Worm (Caenorhabditis elegans) whole organism, L1 larva: ENCODE data around the gene mod-1.

ENCODE experiments used
- Y116A8C.19 ChIP-seq: sonication (generic microtip); optimal IDR thresholded peaks from 2 replicates; lab custom pipeline; 2016; ENCODE audit warnings: missing compliant biosample characterization, missing genetic modification characterization, borderline replicate concordance
- aha-1 ChIP-seq: fragments of 150-350 bp; optimal IDR thresholded peaks from 2 replicates; lab custom pipeline; 2014; ENCODE audit warnings: missing biosample characterization, missing genetic modification characterization
- ama-1 ChIP-seq: fragments of 150-350 bp; optimal IDR thresholded peaks from 2 replicates; lab custom pipeline; 2014
- ceh-63 ChIP-seq: fragments of 200-800 bp; sonication (Bioruptor generic); optimal IDR thresholded peaks from 2 replicates; lab custom pipeline; 2018; ENCODE audit warnings: mild to moderate bottlenecking, missing genetic modification characterization, missing compliant biosample characterization
- ceh-88 ChIP-seq: fragments of 200-800 bp; sonication (Bioruptor generic); IDR thresholded peaks from 2 replicates; pipeline ENCODE4 v1.3.6; 2022; ENCODE audit warnings: missing genetic modification characterization, missing compliant biosample characterization
- ceh-90 ChIP-seq: sonication (generic microtip); optimal IDR thresholded peaks from 2 replicates; lab custom pipeline; 2016; ENCODE audit warnings: missing genetic modification characterization, missing compliant biosample characterization
- ces-1 ChIP-seq: fragments of 150-350 bp; optimal IDR thresholded peaks from 2 replicates; lab custom pipeline; 2014; ENCODE audit warnings: missing biosample characterization, missing genetic modification reagents, missing genetic modification characterization
- dsc-1 ChIP-seq: sonication (generic microtip); optimal IDR thresholded peaks from 2 replicates; lab custom pipeline; 2016; ENCODE audit warnings: mild to moderate bottlenecking, missing genetic modification characterization, missing compliant biosample characterization
- efl-3 ChIP-seq: fragments of 200-800 bp; sonication (Bioruptor generic); optimal IDR thresholded peaks from 2 replicates; lab custom pipeline; 2018; ENCODE audit warnings: mild to moderate bottlenecking, missing genetic modification characterization, missing compliant biosample characterization
- egl-13 ChIP-seq: sonication (generic microtip); optimal IDR thresholded peaks from 2 replicates; lab custom pipeline; 2016; ENCODE audit warnings: missing genotype, missing genetic modification reagents, missing genetic modification characterization, missing compliant biosample characterization
- egl-27 ChIP-seq, 2 experiments: fragments of 150-350 bp in 1 of 2; sonication (generic microtip); optimal IDR thresholded peaks; 3 replicates each; lab custom pipeline; 2017 to 2018; ENCODE audit warnings: missing biosample characterization in 2 of 2, missing genetic modification characterization in 2 of 2, missing genetic modification reagents in 2 of 2
- elt-2 ChIP-seq: sonication (generic microtip); optimal IDR thresholded peaks from 2 replicates; lab custom pipeline; 2016; ENCODE audit warnings: missing genetic modification characterization, mild to moderate bottlenecking, inconsistent platforms, missing compliant biosample characterization, missing genetic modification reagents
- elt-3 ChIP-seq, 6 experiments: fragments of 150-350 bp in 1 of 6; sonication (generic microtip); optimal IDR thresholded peaks; 2 replicates each; lab custom pipeline; 2017 to 2018; ENCODE audit warnings: missing biosample characterization in 6 of 6, missing genetic modification characterization in 6 of 6, inconsistent platforms in 1 of 6
- ets-5 ChIP-seq: fragments of 200-800 bp; sonication (Bioruptor generic); IDR thresholded peaks from 2 replicates; pipeline ENCODE4 v1.3.6; 2022; ENCODE audit warnings: missing genetic modification characterization, missing compliant biosample characterization
- hlh-17 ChIP-seq: fragments of 200-800 bp; sonication (Bioruptor generic); optimal IDR thresholded peaks from 2 replicates; lab custom pipeline; 2018; ENCODE audit warnings: missing genetic modification characterization, mild to moderate bottlenecking, missing compliant biosample characterization, moderate library complexity, borderline replicate concordance
- hlh-4 ChIP-seq: sonication (generic microtip); optimal IDR thresholded peaks from 2 replicates; lab custom pipeline; 2016; ENCODE audit warnings: mild to moderate bottlenecking, missing genetic modification characterization, missing compliant biosample characterization
- hpl-2 ChIP-seq: fragments of 150-350 bp; optimal IDR thresholded peaks from 2 replicates; lab custom pipeline; 2014; ENCODE audit warnings: missing biosample characterization, missing genetic modification reagents, missing genetic modification characterization
- isw-1 ChIP-seq: fragments of 200-800 bp; sonication (Bioruptor generic); IDR thresholded peaks from 2 replicates; pipeline ENCODE4 v1.3.6; 2022; ENCODE audit warnings: missing genetic modification characterization, missing compliant biosample characterization
- jun-1 ChIP-seq: fragments of 150-350 bp; optimal IDR thresholded peaks from 2 replicates; lab custom pipeline; 2014; ENCODE audit warnings: missing biosample characterization, missing genetic modification reagents, missing genetic modification characterization
- lir-3 ChIP-seq: sonication (generic microtip); optimal IDR thresholded peaks from 2 replicates; lab custom pipeline; 2016; ENCODE audit warnings: mild to moderate bottlenecking, missing genetic modification characterization, moderate library complexity, missing compliant biosample characterization; ENCODE audit not compliant: poor library complexity
- lsy-2 ChIP-seq, 2 experiments: fragments of 150-350 bp; optimal IDR thresholded peaks; 2 replicates each; lab custom pipeline; 2014; ENCODE audit warnings: missing biosample characterization in 2 of 2, missing genetic modification characterization in 2 of 2
- mab-9 ChIP-seq: fragments of 200-800 bp; sonication (Bioruptor generic); IDR thresholded peaks from 2 replicates; pipeline ENCODE4 v1.3.6; 2022; ENCODE audit warnings: missing genetic modification reagents, missing genetic modification characterization, missing compliant biosample characterization
- mdl-1 ChIP-seq, 2 experiments: fragments of 150-350 bp; optimal IDR thresholded peaks; 2 replicates each; lab custom pipeline; 2014 to 2017; ENCODE audit warnings: missing biosample characterization in 2 of 2, missing genetic modification characterization in 2 of 2, inconsistent platforms in 1 of 2
- mep-1 ChIP-seq: fragments of 150-350 bp; optimal IDR thresholded peaks from 2 replicates; lab custom pipeline; 2014; ENCODE audit warnings: missing biosample characterization, missing genetic modification characterization
- nhr-11 ChIP-seq: fragments of 150-350 bp; optimal IDR thresholded peaks from 2 replicates; lab custom pipeline; 2014; ENCODE audit warnings: missing biosample characterization, missing genetic modification characterization
- nhr-12 ChIP-seq: sonication (generic microtip); optimal IDR thresholded peaks from 2 replicates; lab custom pipeline; 2017; ENCODE audit warnings: missing biosample characterization, missing genetic modification characterization
- nhr-19 ChIP-seq: fragments of 200-800 bp; sonication (Bioruptor generic); conservative IDR thresholded peaks from 2 replicates; pipeline ENCODE4 v1.3.6; 2022; ENCODE audit warnings: missing genetic modification characterization, missing compliant biosample characterization
- nhr-20 ChIP-seq: sonication (generic microtip); optimal IDR thresholded peaks from 2 replicates; lab custom pipeline; 2016; ENCODE audit warnings: mild to moderate bottlenecking, missing genetic modification characterization, missing compliant biosample characterization
- nhr-28 ChIP-seq: fragments of 150-350 bp; optimal IDR thresholded peaks from 2 replicates; lab custom pipeline; 2014; ENCODE audit warnings: missing biosample characterization, missing genetic modification characterization
- nhr-47 ChIP-seq: sonication (generic microtip); optimal IDR thresholded peaks from 2 replicates; lab custom pipeline; 2016; ENCODE audit warnings: mild to moderate bottlenecking, missing genetic modification characterization, moderate library complexity, missing compliant biosample characterization
- nhr-77 ChIP-seq: fragments of 150-350 bp; optimal IDR thresholded peaks from 2 replicates; lab custom pipeline; 2014; ENCODE audit warnings: missing biosample characterization, missing genetic modification characterization
- nhr-85 ChIP-seq: sonication (generic microtip); peaks from one replicate; lab custom pipeline; 2016; ENCODE audit warnings: missing genetic modification characterization, inconsistent platforms, missing compliant biosample characterization
- pax-3 ChIP-seq: fragments of 200-800 bp; sonication (Bioruptor generic); optimal IDR thresholded peaks from 2 replicates; lab custom pipeline; 2018; ENCODE audit warnings: mild to moderate bottlenecking, missing genetic modification characterization, moderate library complexity, missing compliant biosample characterization
- snu-23 ChIP-seq: sonication (generic microtip); optimal IDR thresholded peaks from 2 replicates; lab custom pipeline; 2016; ENCODE audit warnings: missing genetic modification characterization, missing compliant biosample characterization
- sptf-1 ChIP-seq: fragments of 150-350 bp; optimal IDR thresholded peaks from 2 replicates; lab custom pipeline; 2014; ENCODE audit warnings: missing biosample characterization, missing genetic modification characterization
- tbx-2 ChIP-seq: sonication (generic microtip); optimal IDR thresholded peaks from 2 replicates; lab custom pipeline; 2016; ENCODE audit warnings: missing genetic modification characterization, missing compliant biosample characterization
- tlp-1 ChIP-seq: fragments of 150-350 bp; optimal IDR thresholded peaks from 2 replicates; lab custom pipeline; 2014; ENCODE audit warnings: missing biosample characterization, missing genetic modification characterization
- unc-62 ChIP-seq: fragments of 150-350 bp; optimal IDR thresholded peaks from 2 replicates; lab custom pipeline; 2014; ENCODE audit warnings: missing biosample characterization, missing genetic modification reagents, missing genetic modification characterization
- unc-86 ChIP-seq: sonication (generic microtip); optimal IDR thresholded peaks from 2 replicates; lab custom pipeline; 2016; ENCODE audit warnings: missing genetic modification characterization, missing compliant biosample characterization
- vab-15 ChIP-seq: sonication (generic microtip); optimal IDR thresholded peaks from 2 replicates; lab custom pipeline; 2017; ENCODE audit warnings: missing genotype, mild to moderate bottlenecking, missing genetic modification characterization, missing compliant biosample characterization
- xbp-1 ChIP-seq: sonication (generic microtip); optimal IDR thresholded peaks from 2 replicates; lab custom pipeline; 2016; ENCODE audit warnings: missing genetic modification characterization, missing compliant biosample characterization
- zag-1 ChIP-seq: fragments of 150-350 bp; optimal IDR thresholded peaks from 2 replicates; lab custom pipeline; 2014; ENCODE audit warnings: missing biosample characterization, missing genetic modification characterization
- ztf-4 ChIP-seq: fragments of 150-350 bp; optimal IDR thresholded peaks from 2 replicates; lab custom pipeline; 2014; ENCODE audit warnings: missing biosample characterization, missing genetic modification characterization

The mod-1 gene

DNA sequence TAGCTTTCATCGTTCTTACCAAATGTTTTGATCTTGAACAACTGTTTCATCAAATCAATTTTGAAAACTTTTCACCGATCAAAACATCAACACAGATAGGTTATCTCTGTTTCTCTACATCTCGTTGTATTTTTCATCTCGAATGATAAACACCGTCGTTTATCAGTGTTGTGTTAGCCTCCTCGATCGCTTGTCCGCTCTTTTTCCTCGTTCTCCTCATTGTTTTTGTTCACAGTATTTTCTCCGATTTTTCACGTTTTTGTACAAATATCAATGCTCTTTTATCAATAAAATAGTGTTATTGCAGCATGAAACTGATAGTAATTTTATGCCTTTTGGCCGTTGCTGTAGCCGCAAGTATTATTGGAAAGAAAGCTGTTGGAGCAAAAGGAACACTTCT, 8.9 kb upstream of the mod-1 start, which contains the start of gene ttr-47 (continued):
- TF ChIP-seq ets-5 (GFP tag; lab: Robert Waterston, UW) (no peak), hlh-4 (tag; lab: Kevin White, UChicago) (no peak), hlh-17 (GFP tag; lab: Kevin White, UChicago) (no peak), nhr-20 (tag; lab: Kevin White, UChicago) (no peak), ces-1 (GFP tag; lab: Kevin White, UChicago) (no peak), nhr-19 (GFP tag; lab: Robert Waterston, UW) (no peak; the same call in 1 of the 2 replicates), elt-3 (tag; optimal IDR thresholded peaks at IDR 0.05; lab: Kevin White, UChicago) (peak in 1 of 6 experiments; percentile 32), mep-1 (no peak), ceh-88 (GFP tag; lab: Robert Waterston, UW) (no peak), vab-15 (tag; lab: Kevin White, UChicago) (no peak), zag-1 (tag; lab: Kevin White, UChicago) (no peak), tbx-2 (no peak), egl-13 (tag; lab: Kevin White, UChicago) (no peak), nhr-12 (tag; lab: Kevin White, UChicago) (no peak), unc-62 (GFP tag; lab: Kevin White, UChicago) (no peak), nhr-85 (tag; lab: Kevin White, UChicago) (peak; percentile 52), ceh-63 (GFP tag; lab: Kevin White, UChicago) (no peak), dsc-1 (tag; lab: Kevin White, UChicago) (no peak), ceh-90 (tag; lab: Kevin White, UChicago) (no peak), jun-1 (tag; lab: Kevin White, UChicago) (no peak), xbp-1 (tag; lab: Kevin White, UChicago) (no peak), sptf-1 (tag; lab: Kevin White, UChicago) (no peak), snu-23 (GFP tag; lab: Kevin White, UChicago) (peak; percentile 16), lsy-2 (tag; optimal IDR thresholded peaks at IDR 0.05; lab: Kevin White, UChicago) (peak in 1 of 2 experiments; percentile 6), egl-27 (tag; optimal IDR thresholded peaks at IDR 0.05; lab: Kevin White, UChicago) (no peak), efl-3 (GFP tag; lab: Kevin White, UChicago) (no peak), ama-1 (no peak), hpl-2 (no peak), aha-1 (tag; lab: Kevin White, UChicago) (no peak), isw-1 (GFP tag; lab: Robert Waterston, UW) (no peak), nhr-47 (tag; lab: Kevin White, UChicago) (no peak), mab-9 (GFP tag; lab: Robert Waterston, UW) (no peak)

DNA sequence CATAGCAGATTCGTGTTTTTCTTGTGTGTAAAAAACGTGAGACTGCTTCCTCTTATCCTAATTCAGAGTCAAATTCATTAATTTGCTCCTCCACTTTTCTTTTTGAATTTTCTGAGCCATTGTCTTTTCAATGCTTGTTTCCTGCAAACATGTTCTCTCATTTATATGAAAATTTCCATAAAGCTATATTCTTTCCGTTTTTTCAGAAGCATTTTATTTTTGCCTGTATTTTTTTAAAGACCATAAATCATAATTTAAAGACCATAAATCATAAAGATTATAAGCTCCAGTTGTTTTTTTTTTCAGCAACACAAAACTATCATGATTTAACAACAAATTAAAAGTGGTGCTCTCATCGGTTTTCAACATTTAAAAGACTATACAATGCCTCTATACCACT, 6.9 kb downstream of the mod-1 start, which contains the start of gene frpr-11:
TSS of gene frpr-11 (plus strand) at position 301 of the 400 bp plus-strand sequence.
- TF ChIP-seq elt-2 = no peak
- TF ChIP-seq lir-3 (tag; lab: Kevin White, UChicago) = no peak
- no peak for TF ChIP-seq tlp-1 (tag; lab: Kevin White, UChicago)
- no peak for TF ChIP-seq mdl-1 (tag; optimal IDR thresholded peaks at IDR 0.05; lab: Kevin White, UChicago)
- no peak for TF ChIP-seq nhr-77 (tag; lab: Kevin White, UChicago)
- TF ChIP-seq ama-1 = no peak
- no peak for TF ChIP-seq unc-86 (tag; lab: Kevin White, UChicago)
- TF ChIP-seq nhr-11 (tag; lab: Kevin White, UChicago) = no peak
- no peak for TF ChIP-seq tbx-2
- no peak for TF ChIP-seq nhr-28
- no peak for TF ChIP-seq Y116A8C.19 (tag; lab: Kevin White, UChicago)
- TF ChIP-seq pax-3 (tag; lab: Kevin White, UChicago) = no peak
- TF ChIP-seq nhr-47 (tag; lab: Kevin White, UChicago) = no peak
- no peak for TF ChIP-seq ztf-4 (tag; lab: Kevin White, UChicago)
